Worm (Caenorhabditis elegans) whole organism, dauer: ENCODE measurements around the gene F02D10.3.
"Not testable (repeated sequence)": the region's sequence is repeated elsewhere in the genome, so short reads cannot be mapped to it uniquely, and the experiment has no call there.

Source experiments
- unc-62 ChIP-seq: sonication (generic microtip); optimal IDR thresholded peaks from 2 replicates; lab custom pipeline; 2017; ENCODE audit warnings: missing biosample characterization, missing genetic modification reagents, missing genetic modification characterization

Gene F02D10.3

ce11 chrX:13471855-13472254 is 9.4 kb upstream of the F02D10.3 start, which contains the start of gene tre-4:
TSS of gene tre-4 (plus strand) at chrX:13472155.
- TF ChIP-seq unc-62, result no peak

ce11 chrX:13469907-13470647 is 7.7 kb upstream of the F02D10.3 start:
- no peak for TF ChIP-seq unc-62

ce11 chrX:13469047-13469633 is 6.7 kb upstream of the F02D10.3 start, which contains the start of gene col-184:
TSS of gene col-184 (plus strand) at chrX:13469455.
- TF ChIP-seq unc-62, result no peak

DNA sequence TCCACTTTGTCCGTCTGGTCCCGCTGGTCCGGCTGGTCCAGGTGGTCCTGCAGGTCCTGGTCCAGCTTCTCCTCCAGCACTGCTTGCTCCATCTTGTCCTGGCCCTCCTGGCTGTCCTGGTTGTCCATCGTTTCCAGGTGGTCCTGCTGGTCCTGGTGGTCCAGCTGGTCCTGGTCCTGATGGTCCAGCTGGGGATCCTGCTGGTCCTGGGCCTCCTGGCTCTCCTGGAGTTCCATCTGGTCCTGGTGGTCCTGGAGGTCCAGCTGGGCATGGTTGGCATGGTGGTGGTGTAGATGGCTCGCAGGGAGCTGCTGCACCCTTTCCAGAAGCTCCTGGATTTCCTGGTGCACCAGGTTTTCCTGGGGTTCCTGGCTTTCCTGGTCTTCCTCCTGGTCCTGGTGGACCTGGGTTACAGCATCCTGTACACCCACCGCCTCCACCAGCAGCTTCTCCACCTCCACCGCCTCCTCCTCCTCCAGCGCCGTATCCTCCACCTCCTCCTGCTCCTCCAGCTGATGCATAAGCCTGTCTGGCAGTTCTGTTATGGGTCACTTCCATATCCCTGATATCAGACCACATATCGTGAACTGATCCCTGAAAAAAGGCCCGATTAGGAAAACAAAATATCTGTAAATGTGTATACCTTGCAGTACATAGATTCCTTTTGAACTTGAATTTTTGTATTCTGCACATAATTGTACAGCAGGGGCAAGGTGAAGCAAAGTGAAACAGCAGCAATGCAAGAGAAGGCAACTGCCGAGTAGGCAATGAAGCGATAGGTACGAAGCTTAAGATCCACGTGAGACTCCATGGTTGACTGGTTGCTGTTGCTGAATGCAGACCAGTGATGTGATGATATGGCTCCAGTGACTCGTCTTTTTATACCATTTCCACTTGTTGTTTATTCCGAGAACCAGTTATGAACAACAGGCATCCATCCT is 4.8 kb upstream of the F02D10.3 start, which contains the start of gene col-183:
Gene col-183, minus strand, starts transcription at position 839 of the 941 bp plus-strand sequence.
- TF ChIP-seq unc-62, result no peak

DNA sequence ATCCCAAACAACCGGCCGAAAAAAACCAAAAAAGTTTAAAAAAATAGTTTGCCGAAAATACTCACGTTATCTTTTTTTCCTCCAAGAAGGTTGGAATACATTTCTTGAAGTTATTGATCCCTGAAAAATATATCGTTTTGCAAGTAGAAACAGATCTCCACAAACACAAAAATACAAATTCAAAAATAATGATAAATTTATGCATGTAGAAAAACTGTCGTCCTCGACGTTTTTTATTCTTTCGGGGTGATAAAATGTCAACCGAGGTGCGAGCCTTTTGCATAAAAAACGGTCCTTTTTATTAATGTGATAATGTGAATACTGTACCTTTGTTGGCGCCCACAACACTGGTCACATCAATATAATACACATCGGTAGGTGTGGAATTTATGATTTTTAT is 1.4 kb upstream of the F02D10.3 start, which contains the start of gene F02D10.2:
Gene F02D10.2, minus strand, starts transcription at position 101 of the 400 bp plus-strand sequence.
- TF ChIP-seq unc-62, result no peak

ce11 chrX:13456442-13456841 is 6.0 kb downstream of the F02D10.3 start, which contains the start of gene flr-1:
TSS of gene flr-1 (minus strand) at chrX:13456542.
- TF ChIP-seq unc-62, result no peak

ce11 chrX:13451578-13451977 is 10.8 kb downstream of the F02D10.3 start, which contains the start of gene F02D10.6:
TSS of gene F02D10.6 (minus strand) at chrX:13451678.
- TF ChIP-seq unc-62, result no peak

ce11 chrX:13446418-13446817 is 16.0 kb downstream of the F02D10.3 start, which contains the start of gene set-8:
TSS of gene set-8 (plus strand) at chrX:13446718.
- no peak for TF ChIP-seq unc-62

ce11 chrX:13444267-13444666 is 18.2 kb downstream of the F02D10.3 start:
- TF ChIP-seq unc-62, result no peak

DNA sequence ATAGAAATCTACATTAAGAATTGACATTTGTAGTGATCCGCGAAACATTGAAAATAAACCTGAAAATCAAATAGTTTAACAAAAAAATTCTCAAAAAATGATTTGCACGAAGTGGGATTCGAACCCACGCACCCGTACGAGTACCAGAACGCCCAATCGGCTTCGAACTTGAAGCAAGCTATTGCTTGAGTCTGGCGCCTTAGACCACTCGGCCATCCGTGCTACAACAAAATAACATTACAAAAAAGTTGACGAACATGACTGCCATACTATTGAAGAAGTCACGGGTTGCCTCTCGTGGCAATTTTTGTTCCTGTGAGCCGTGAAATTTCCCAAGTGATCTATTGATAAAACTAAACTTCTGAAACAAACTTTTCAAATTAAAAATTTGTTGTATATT is 19.1 kb downstream of the F02D10.3 start:
- TF ChIP-seq unc-62, result no peak

DNA sequence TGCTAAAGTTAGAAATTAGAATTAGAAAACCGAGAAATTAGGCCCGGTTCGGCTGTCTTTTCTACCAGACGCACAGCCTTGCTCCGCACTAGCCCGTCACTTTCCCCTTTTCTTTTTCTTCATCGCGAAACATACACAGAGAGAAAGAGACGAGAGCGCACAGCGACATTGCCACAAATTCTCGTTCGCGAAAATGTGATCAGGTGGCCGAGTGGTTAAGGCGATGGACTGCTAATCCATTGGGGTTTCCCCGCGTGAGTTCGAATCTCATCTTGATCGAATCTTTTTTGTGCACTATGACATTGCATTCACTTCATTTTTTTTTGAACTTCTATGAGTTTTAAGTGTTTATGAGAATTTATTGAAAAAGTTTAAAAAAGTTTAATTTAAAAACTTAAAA is 20.0 kb downstream of the F02D10.3 start:
- TF ChIP-seq unc-62, result no peak

DNA sequence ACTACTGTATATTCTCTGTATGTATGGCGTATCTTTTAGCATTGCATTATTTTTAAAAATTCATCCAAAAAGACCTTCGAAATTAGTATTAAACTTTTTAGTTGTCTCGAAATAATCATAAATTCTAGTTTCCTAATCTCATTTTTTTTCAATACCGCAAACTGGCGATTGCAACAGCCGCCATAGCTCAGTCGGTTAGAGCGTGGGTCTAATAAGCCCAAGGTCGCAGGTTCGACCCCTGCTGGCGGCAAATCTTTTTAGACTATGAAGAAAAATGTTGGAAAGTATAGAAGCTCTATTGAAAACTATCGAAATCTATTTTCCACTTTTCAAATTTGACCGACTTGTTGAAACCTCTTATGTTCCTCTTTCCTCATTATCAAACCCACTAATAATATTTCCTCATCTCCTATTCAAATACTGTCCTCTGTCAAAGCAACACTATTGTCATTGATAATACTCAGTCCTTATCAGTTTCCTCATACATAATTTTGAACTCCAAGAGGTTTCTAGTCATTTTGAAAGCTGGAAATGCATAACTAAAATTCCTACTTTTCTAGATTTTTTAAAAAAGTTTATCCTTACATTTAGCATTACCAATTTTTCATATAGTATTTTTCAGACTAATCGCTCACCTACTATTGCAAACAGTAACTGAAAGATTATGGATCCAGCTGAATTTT is 26.5 kb downstream of the F02D10.3 start, which contains the start of gene jmjd-3.3:
Gene jmjd-3.3, plus strand, starts transcription at position 633 of the 683 bp plus-strand sequence.
- TF ChIP-seq unc-62, result no peak

DNA sequence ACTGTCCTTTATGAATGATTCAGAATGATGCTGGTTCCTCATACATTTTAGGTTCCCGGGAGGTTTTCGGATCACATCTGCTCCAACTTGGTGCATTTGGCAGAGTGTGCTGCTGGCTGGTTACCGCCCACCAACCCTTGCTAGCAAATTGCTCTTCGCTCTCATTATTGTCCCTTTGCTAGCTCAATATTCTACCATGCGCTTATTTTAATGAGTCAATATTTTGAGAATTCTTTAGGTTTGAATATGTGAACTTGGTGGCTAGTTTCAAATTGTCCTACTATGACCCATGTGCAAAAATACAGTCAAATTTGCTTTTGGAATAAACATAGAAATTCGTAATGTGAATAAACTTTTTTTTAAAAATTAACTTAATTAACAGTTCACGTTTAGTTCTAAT is 27.3 kb downstream of the F02D10.3 start:
- TF ChIP-seq unc-62, result no peak

DNA sequence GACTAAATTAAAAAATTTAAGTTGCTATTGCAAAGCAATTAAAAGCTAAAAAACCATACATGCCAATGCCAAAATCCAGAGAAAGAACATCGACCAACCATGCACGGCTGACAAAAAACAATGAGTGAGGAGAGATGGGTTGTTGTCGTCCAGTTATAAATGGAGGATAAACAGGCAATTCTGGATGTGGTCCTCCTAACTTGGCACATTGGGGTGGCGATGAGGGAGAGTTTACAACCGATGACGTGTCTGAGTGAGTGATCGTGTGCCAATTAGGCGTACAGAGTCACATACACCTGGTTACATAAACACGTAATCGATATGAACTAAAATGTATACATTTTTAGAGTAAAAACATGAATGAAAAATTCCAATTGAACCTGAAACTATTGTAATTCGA is 31.0 kb downstream of the F02D10.3 start, which contains the start of gene C29F7.10:
Gene C29F7.10, minus strand, starts transcription at position 101 of the 400 bp plus-strand sequence.
- TF ChIP-seq unc-62, result not testable (repeated sequence)

- TF ChIP-seq unc-62, result not testable (repeated sequence)
Measured at ce11 chrX:13428755-13429154, 33.7 kb downstream of the F02D10.3 start, which contains the start of gene fkh-4. TSS of gene fkh-4 (minus strand) at chrX:13428855.

DNA sequence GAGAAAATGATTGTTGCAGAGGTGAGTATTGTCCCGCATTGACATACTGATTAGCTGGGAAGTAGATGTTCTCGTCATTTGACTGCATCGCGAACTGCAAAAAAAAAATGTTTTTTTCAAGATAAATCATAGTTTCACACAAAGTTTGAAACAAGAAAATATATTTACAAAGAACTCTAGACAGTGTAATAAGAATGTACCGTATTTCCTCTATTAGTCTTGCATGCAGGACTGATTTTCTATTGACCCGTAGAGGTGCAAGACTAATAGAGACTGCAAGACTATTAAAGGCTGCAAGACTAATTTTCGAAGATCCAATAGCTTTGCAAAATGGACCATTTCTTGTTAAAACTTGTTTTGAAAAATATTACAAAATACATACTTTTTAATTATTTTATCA is 39.1 kb downstream of the F02D10.3 start, which contains the start of gene fkh-3:
Gene fkh-3, minus strand, starts transcription at position 101 of the 400 bp plus-strand sequence.
- no peak for TF ChIP-seq unc-62
